Worm (Caenorhabditis elegans): ENCODE measurements around the gene cyk-4.
A peak's percentile ranks its signal among the peaks of the same experiment; 100 is the strongest.
"Not testable (repeated sequence)": the region's sequence is repeated elsewhere in the genome, so short reads cannot be mapped to it uniquely, and the experiment has no call there.

The cyk-4 gene

ce11 chrIII:13763260-13764112, 7.5 kb downstream of the cyk-4 start:
- TF ChIP-seq mls-2 (tag; optimal IDR thresholded peaks at IDR 0.05) (peak; percentile 17), pha-4 (tag; optimal IDR thresholded peaks at IDR 0.05) (no peak)

ce11 chrIII:13762046-13762445, 9.0 kb downstream of the cyk-4 start, which contains the start of gene dbn-1:
TSS of gene dbn-1 (minus strand) at chrIII:13762069.
- TF ChIP-seq flh-1 (GFP tag; optimal IDR thresholded peaks at IDR 0.05) (no peak), mep-1 (tag; optimal IDR thresholded peaks at IDR 0.05) (no peak), blmp-1 (tag; optimal IDR thresholded peaks at IDR 0.05) (no peak), sem-2 (GFP tag; optimal IDR thresholded peaks at IDR 0.05) (no peak), tbx-8 (GFP tag; optimal IDR thresholded peaks at IDR 0.05) (no peak), ceh-83 (GFP tag; optimal IDR thresholded peaks at IDR 0.05) (no peak), bed-3 (GFP tag; optimal IDR thresholded peaks at IDR 0.05) (no peak), ceh-39 (tag; optimal IDR thresholded peaks at IDR 0.05) (no peak), ham-2 (GFP tag; optimal IDR thresholded peaks at IDR 0.05) (no peak), mab-5 (tag; optimal IDR thresholded peaks at IDR 0.05) (no peak), sptf-1 (tag; optimal IDR thresholded peaks at IDR 0.05) (no peak), cnd-1 (tag; optimal IDR thresholded peaks at IDR 0.05) (no peak), nhr-28 (tag; optimal IDR thresholded peaks at IDR 0.05) (no peak), pha-4 (tag; optimal IDR thresholded peaks at IDR 0.05) (no peak), nhr-237 (tag; optimal IDR thresholded peaks at IDR 0.05) (no peak), unc-62 (GFP tag; optimal IDR thresholded peaks at IDR 0.05) (no peak), M03D4.4 (tag; optimal IDR thresholded peaks at IDR 0.05) (no peak), ceh-43 (GFP tag; optimal IDR thresholded peaks at IDR 0.05) (no peak), lin-13 (tag; optimal IDR thresholded peaks at IDR 0.05) (no peak), ces-1 (GFP tag; optimal IDR thresholded peaks at IDR 0.05) (no peak)

- no peak for TF ChIP-seq mep-1 (tag; optimal IDR thresholded peaks at IDR 0.05)
- TF ChIP-seq M03D4.4 (tag; optimal IDR thresholded peaks at IDR 0.05): no peak
- TF ChIP-seq ztf-11 (tag; optimal IDR thresholded peaks at IDR 0.05): no peak
- TF ChIP-seq flh-1 (GFP tag; optimal IDR thresholded peaks at IDR 0.05): no peak
- no peak for TF ChIP-seq zip-8 (tag; optimal IDR thresholded peaks at IDR 0.05)
- no peak for TF ChIP-seq pha-4 (tag; optimal IDR thresholded peaks at IDR 0.05)
- no peak for TF ChIP-seq ceh-39 (tag; optimal IDR thresholded peaks at IDR 0.05)
- TF ChIP-seq nhr-12 (tag; optimal IDR thresholded peaks at IDR 0.05): no peak
- no peak for TF ChIP-seq nhr-76 (tag; optimal IDR thresholded peaks at IDR 0.05)
- TF ChIP-seq ham-2 (GFP tag; optimal IDR thresholded peaks at IDR 0.05): no peak
- TF ChIP-seq blmp-1 (tag; optimal IDR thresholded peaks at IDR 0.05): no peak
- TF ChIP-seq unc-62 (GFP tag; optimal IDR thresholded peaks at IDR 0.05): no peak
Measured at ce11 chrIII:13761022-13761421, 10.0 kb downstream of the cyk-4 start.

ce11 chrIII:13759691-13760090, 11.3 kb downstream of the cyk-4 start:
- TF ChIP-seq mep-1 (tag; optimal IDR thresholded peaks at IDR 0.05): no peak
- TF ChIP-seq sem-2 (GFP tag; optimal IDR thresholded peaks at IDR 0.05): no peak
- TF ChIP-seq M03D4.4 (tag; optimal IDR thresholded peaks at IDR 0.05): no peak

ce11 chrIII:13755689-13756088, 15.3 kb downstream of the cyk-4 start, which contains the start of gene toca-2:
TSS of gene toca-2 (plus strand) at chrIII:13755896.
- TF ChIP-seq nhr-2 (tag; optimal IDR thresholded peaks at IDR 0.05) (no peak), unc-120 (tag; optimal IDR thresholded peaks at IDR 0.05; ENCODE audit: poor library complexity, severe bottlenecking) (no peak), lin-13 (tag; optimal IDR thresholded peaks at IDR 0.05) (no peak), flh-1 (GFP tag; optimal IDR thresholded peaks at IDR 0.05) (no peak), mab-5 (tag; optimal IDR thresholded peaks at IDR 0.05) (no peak), elt-3 (tag; optimal IDR thresholded peaks at IDR 0.05) (no peak), pha-4 (tag; optimal IDR thresholded peaks at IDR 0.05) (no peak)

- TF ChIP-seq lin-13, lsy-2, mep-1 (tag; optimal IDR thresholded peaks at IDR 0.05): not testable (repeated sequence)
Measured at ce11 chrIII:13751144-13751543, 19.9 kb downstream of the cyk-4 start, which contains the start of gene mlc-7. TSS of gene mlc-7 (plus strand) at chrIII:13751444.
